Worm (Caenorhabditis elegans) whole organism, L1 larva: ENCODE results near the gene folt-3.

ENCODE experiments used
- C34B4.2 ChIP-seq: sonication (generic microtip); optimal IDR thresholded peaks from 2 replicates; lab custom pipeline; 2017; ENCODE audit warnings: mild to moderate bottlenecking, missing genetic modification characterization, missing compliant biosample characterization
- F16B12.6 ChIP-seq: fragments of 150-350 bp; optimal IDR thresholded peaks from 2 replicates; lab custom pipeline; 2014; ENCODE audit warnings: missing biosample characterization, missing genetic modification characterization
- blmp-1 ChIP-seq: fragments of 150-350 bp; optimal IDR thresholded peaks from 2 replicates; lab custom pipeline; 2014; ENCODE audit warnings: missing biosample characterization, missing genetic modification characterization
- ceh-8 ChIP-seq: fragments of 200-800 bp; sonication (Bioruptor generic); optimal IDR thresholded peaks from 2 replicates; lab custom pipeline; 2018; ENCODE audit warnings: mild to moderate bottlenecking, missing genetic modification characterization, moderate library complexity, missing compliant biosample characterization
- ceh-88 ChIP-seq: fragments of 200-800 bp; sonication (Bioruptor generic); IDR thresholded peaks from 2 replicates; pipeline ENCODE4 v1.3.6; 2022; ENCODE audit warnings: missing genetic modification characterization, missing compliant biosample characterization
- ces-1 ChIP-seq: fragments of 150-350 bp; optimal IDR thresholded peaks from 2 replicates; lab custom pipeline; 2014; ENCODE audit warnings: missing biosample characterization, missing genetic modification reagents, missing genetic modification characterization
- dsc-1 ChIP-seq: sonication (generic microtip); optimal IDR thresholded peaks from 2 replicates; lab custom pipeline; 2016; ENCODE audit warnings: mild to moderate bottlenecking, missing genetic modification characterization, missing compliant biosample characterization
- efl-1 ChIP-seq, 4 experiments: fragments of 150-350 bp; optimal IDR thresholded peaks in 3 of 4; peaks in 1 of 4; 1 replicate in 1 of 4; 2 replicates in 3 of 4; lab custom pipeline; 2014; ENCODE audit warnings: missing biosample characterization in 2 of 4, missing genetic modification characterization in 2 of 4, missing genetic modification reagents in 2 of 4
- efl-3 ChIP-seq: fragments of 200-800 bp; sonication (Bioruptor generic); optimal IDR thresholded peaks from 2 replicates; lab custom pipeline; 2018; ENCODE audit warnings: mild to moderate bottlenecking, missing genetic modification characterization, missing compliant biosample characterization
- egl-13 ChIP-seq: sonication (generic microtip); optimal IDR thresholded peaks from 2 replicates; lab custom pipeline; 2016; ENCODE audit warnings: missing genotype, missing genetic modification reagents, missing genetic modification characterization, missing compliant biosample characterization
- elt-3 ChIP-seq, 6 experiments: fragments of 150-350 bp in 1 of 6; sonication (generic microtip); optimal IDR thresholded peaks; 2 replicates each; lab custom pipeline; 2017 to 2018; ENCODE audit warnings: missing biosample characterization in 6 of 6, missing genetic modification characterization in 6 of 6, inconsistent platforms in 1 of 6
- isw-1 ChIP-seq: fragments of 200-800 bp; sonication (Bioruptor generic); IDR thresholded peaks from 2 replicates; pipeline ENCODE4 v1.3.6; 2022; ENCODE audit warnings: missing genetic modification characterization, missing compliant biosample characterization
- jun-1 ChIP-seq: fragments of 150-350 bp; optimal IDR thresholded peaks from 2 replicates; lab custom pipeline; 2014; ENCODE audit warnings: missing biosample characterization, missing genetic modification reagents, missing genetic modification characterization
- lin-39 ChIP-seq: fragments of 150-350 bp; optimal IDR thresholded peaks from 2 replicates; lab custom pipeline; 2014; ENCODE audit warnings: missing biosample characterization, missing genetic modification reagents, missing genetic modification characterization
- lsy-2 ChIP-seq, 2 experiments: fragments of 150-350 bp; optimal IDR thresholded peaks; 2 replicates each; lab custom pipeline; 2014; ENCODE audit warnings: missing biosample characterization in 2 of 2, missing genetic modification characterization in 2 of 2
- mab-9 ChIP-seq: fragments of 200-800 bp; sonication (Bioruptor generic); IDR thresholded peaks from 2 replicates; pipeline ENCODE4 v1.3.6; 2022; ENCODE audit warnings: missing genetic modification reagents, missing genetic modification characterization, missing compliant biosample characterization
- mdl-1 ChIP-seq, 2 experiments: fragments of 150-350 bp; optimal IDR thresholded peaks; 2 replicates each; lab custom pipeline; 2014 to 2017; ENCODE audit warnings: missing biosample characterization in 2 of 2, missing genetic modification characterization in 2 of 2, inconsistent platforms in 1 of 2
- mef-2 ChIP-seq: fragments of 150-350 bp; optimal IDR thresholded peaks from 2 replicates; lab custom pipeline; 2014; ENCODE audit warnings: missing biosample characterization, missing genetic modification characterization
- mep-1 ChIP-seq: fragments of 150-350 bp; optimal IDR thresholded peaks from 2 replicates; lab custom pipeline; 2014; ENCODE audit warnings: missing biosample characterization, missing genetic modification characterization
- nhr-11 ChIP-seq: fragments of 150-350 bp; optimal IDR thresholded peaks from 2 replicates; lab custom pipeline; 2014; ENCODE audit warnings: missing biosample characterization, missing genetic modification characterization
- nhr-20 ChIP-seq: sonication (generic microtip); optimal IDR thresholded peaks from 2 replicates; lab custom pipeline; 2016; ENCODE audit warnings: mild to moderate bottlenecking, missing genetic modification characterization, missing compliant biosample characterization
- nhr-28 ChIP-seq: fragments of 150-350 bp; optimal IDR thresholded peaks from 2 replicates; lab custom pipeline; 2014; ENCODE audit warnings: missing biosample characterization, missing genetic modification characterization
- nhr-47 ChIP-seq: sonication (generic microtip); optimal IDR thresholded peaks from 2 replicates; lab custom pipeline; 2016; ENCODE audit warnings: mild to moderate bottlenecking, missing genetic modification characterization, moderate library complexity, missing compliant biosample characterization
- nhr-76 ChIP-seq: sonication (generic microtip); optimal IDR thresholded peaks from 2 replicates; lab custom pipeline; 2017; ENCODE audit warnings: missing biosample characterization, missing genetic modification characterization
- nhr-84 ChIP-seq: sonication (generic microtip); optimal IDR thresholded peaks from 2 replicates; lab custom pipeline; 2017; ENCODE audit warnings: missing biosample characterization, missing genetic modification characterization
- nhr-85 ChIP-seq: sonication (generic microtip); peaks from one replicate; lab custom pipeline; 2016; ENCODE audit warnings: missing genetic modification characterization, inconsistent platforms, missing compliant biosample characterization
- nhr-90 ChIP-seq: sonication (generic microtip); optimal IDR thresholded peaks from 2 replicates; lab custom pipeline; 2016; ENCODE audit warnings: mild to moderate bottlenecking, missing genetic modification characterization, missing compliant biosample characterization; ENCODE audit not compliant: poor library complexity
- pag-3 ChIP-seq: sonication (generic microtip); optimal IDR thresholded peaks from 2 replicates; lab custom pipeline; 2017; ENCODE audit warnings: missing genetic modification characterization, mild to moderate bottlenecking, missing compliant biosample characterization, antibody characterized with exemption, borderline replicate concordance; ENCODE audit not compliant: insufficient read depth
- pqm-1 ChIP-seq: sonication (generic microtip); optimal IDR thresholded peaks from 3 replicates; lab custom pipeline; 2017; ENCODE audit warnings: missing biosample characterization, missing genetic modification characterization
- swsn-7 ChIP-seq: sonication (generic microtip); optimal IDR thresholded peaks from 2 replicates; lab custom pipeline; 2016; ENCODE audit warnings: missing genetic modification characterization, missing compliant biosample characterization
- tbx-2 ChIP-seq: sonication (generic microtip); optimal IDR thresholded peaks from 2 replicates; lab custom pipeline; 2016; ENCODE audit warnings: missing genetic modification characterization, missing compliant biosample characterization
- unc-130 ChIP-seq: fragments of 150-350 bp; optimal IDR thresholded peaks from 2 replicates; lab custom pipeline; 2017; ENCODE audit warnings: missing biosample characterization, missing genetic modification characterization, inconsistent platforms
- unc-62 ChIP-seq: fragments of 150-350 bp; optimal IDR thresholded peaks from 2 replicates; lab custom pipeline; 2014; ENCODE audit warnings: missing biosample characterization, missing genetic modification reagents, missing genetic modification characterization
- zag-1 ChIP-seq: fragments of 150-350 bp; optimal IDR thresholded peaks from 2 replicates; lab custom pipeline; 2014; ENCODE audit warnings: missing biosample characterization, missing genetic modification characterization
- ztf-4 ChIP-seq: fragments of 150-350 bp; optimal IDR thresholded peaks from 2 replicates; lab custom pipeline; 2014; ENCODE audit warnings: missing biosample characterization, missing genetic modification characterization

folt-3 gene

ce11 chrV:7635469-7635868, 25.9 kb upstream of the folt-3 start, which contains the start of gene srd-29:
TSS of gene srd-29 (plus strand) at chrV:7635769.
- TF ChIP-seq isw-1 (GFP tag; lab: Robert Waterston, UW) (no peak), egl-13 (tag; lab: Kevin White, UChicago) (no peak), ztf-4 (tag; lab: Kevin White, UChicago) (no peak), nhr-84 (no peak), dsc-1 (tag; lab: Kevin White, UChicago) (no peak)

ce11 chrV:7634657-7635056, 25.1 kb upstream of the folt-3 start, which contains the start of gene srd-31:
TSS of gene srd-31 (minus strand) at chrV:7634757.
- no peak for TF ChIP-seq tbx-2 (tag; lab: Kevin White, UChicago)
- no peak for TF ChIP-seq unc-130 (tag; lab: Kevin White, UChicago)
- TF ChIP-seq mef-2 (tag; lab: Kevin White, UChicago): no peak
- no peak for TF ChIP-seq nhr-85 (tag; lab: Kevin White, UChicago)
- TF ChIP-seq nhr-11: no peak
- no peak for TF ChIP-seq mep-1 (tag; lab: Kevin White, UChicago)
- TF ChIP-seq pag-3 (tag; lab: Kevin White, UChicago): no peak
- no peak for TF ChIP-seq zag-1 (tag; lab: Kevin White, UChicago)
- no peak for TF ChIP-seq jun-1
- no peak for TF ChIP-seq elt-3 (tag; optimal IDR thresholded peaks at IDR 0.05; lab: Kevin White, UChicago)
- TF ChIP-seq nhr-90 (tag; lab: Kevin White, UChicago): no peak

- TF ChIP-seq nhr-76 (tag; lab: Kevin White, UChicago) (no peak), ces-1 (GFP tag; lab: Kevin White, UChicago) (no peak), elt-3 (tag; optimal IDR thresholded peaks at IDR 0.05; lab: Kevin White, UChicago) (no peak), lsy-2 (tag; optimal IDR thresholded peaks at IDR 0.05; lab: Kevin White, UChicago) (no peak), swsn-7 (tag; lab: Kevin White, UChicago) (no peak), pqm-1 (tag; lab: Kevin White, UChicago) (no peak), mep-1 (tag; lab: Kevin White, UChicago) (no peak), nhr-11 (no peak), lin-39 (no peak), nhr-28 (no peak), nhr-90 (tag; lab: Kevin White, UChicago) (no peak), F16B12.6 (tag; lab: Kevin White, UChicago) (no peak), nhr-20 (tag; lab: Kevin White, UChicago) (no peak), unc-62 (GFP tag; lab: Kevin White, UChicago) (no peak), unc-130 (tag; lab: Kevin White, UChicago) (no peak), mdl-1 (tag; optimal IDR thresholded peaks at IDR 0.05; lab: Kevin White, UChicago) (no peak)
These were observed 22.2 kb upstream of the folt-3 start, which contains the start of gene srd-25 for ce11 chrV:7631732-7632131. TSS of gene srd-25 (plus strand) at chrV:7632032.

- no peak for TF ChIP-seq blmp-1 (tag; lab: Kevin White, UChicago)
- no peak for TF ChIP-seq mab-9 (GFP tag; lab: Robert Waterston, UW)
- no peak for TF ChIP-seq pag-3 (tag; lab: Kevin White, UChicago)
- no peak for TF ChIP-seq C34B4.2 (tag; lab: Kevin White, UChicago)
- no peak for TF ChIP-seq efl-1 (optimal IDR thresholded peaks at IDR 0.05; lab: Kevin White, UChicago)
- TF ChIP-seq efl-1 (GFP tag; optimal IDR thresholded peaks at IDR 0.05 in 1 of 2; lab: Kevin White, UChicago): no peak
- TF ChIP-seq ceh-88 (GFP tag; lab: Robert Waterston, UW): no peak
- TF ChIP-seq lin-39: no peak
- no peak for TF ChIP-seq efl-3
- no peak for TF ChIP-seq nhr-47 (tag; lab: Kevin White, UChicago)
These were observed 20.0 kb upstream of the folt-3 start, which contains the start of gene srd-30 for ce11 chrV:7629504-7629903. TSS of gene srd-30 (plus strand) at chrV:7629804.

ce11 chrV:7626550-7626949, 17.0 kb upstream of the folt-3 start, which contains the start of gene F07C4.6:
TSS of gene F07C4.6 (plus strand) at chrV:7626850.
- no peak for TF ChIP-seq mab-9 (GFP tag; lab: Robert Waterston, UW)
- TF ChIP-seq ceh-8 (GFP tag; lab: Kevin White, UChicago): no peak
